Worm (Caenorhabditis elegans): ENCODE measurements around the gene F42A10.7.
A peak's percentile ranks its signal among the peaks of the same experiment; 100 is the strongest.

Gene F42A10.7

ce11 chrIII:6163381-6163780 is 15.1 kb downstream of the F42A10.7 start:
- no peak for TF ChIP-seq hmg-1.2 (GFP tag; IDR thresholded peaks at IDR 0.05)
- TF ChIP-seq let-526 (GFP tag; IDR thresholded peaks at IDR 0.05): no peak
- TF ChIP-seq nhr-80 (tag; optimal IDR thresholded peaks at IDR 0.05): peak; percentile 60
- TF ChIP-seq unc-62 (GFP tag; optimal IDR thresholded peaks at IDR 0.05): peak; percentile 52
- TF ChIP-seq let-607 (tag; optimal IDR thresholded peaks at IDR 0.05): peak; percentile 77 to 94

- TF ChIP-seq pha-4 (tag; optimal IDR thresholded peaks at IDR 0.05): peak; percentile 28
- TF ChIP-seq F37B4.10 (GFP tag; IDR thresholded peaks at IDR 0.05): no peak
- peak; percentile 44 for TF ChIP-seq gei-17 (GFP tag; optimal IDR thresholded peaks at IDR 0.05)
- TF ChIP-seq atf-7 (tag; optimal IDR thresholded peaks at IDR 0.05): peak; percentile 70
- TF ChIP-seq Y95B8A.8 (GFP tag; IDR thresholded peaks at IDR 0.05): 0 out of 2 replicates have a peak, but pooled peaks have one; percentile 5
- TF ChIP-seq tlf-1 (GFP tag; optimal IDR thresholded peaks at IDR 0.05): peak; percentile 8
- TF ChIP-seq athp-1 (tag; optimal IDR thresholded peaks at IDR 0.05): peak; percentile 71
- TF ChIP-seq K11D2.4 (GFP tag; IDR thresholded peaks at IDR 0.05): no peak
- TF ChIP-seq unc-130 (GFP tag; optimal IDR thresholded peaks at IDR 0.05): peak; percentile 54
- TF ChIP-seq attf-3 (GFP tag; conservative IDR thresholded peaks at IDR 0.05): peak; percentile 69; the same call in 1 of the 2 replicates
- TF ChIP-seq nfya-2 (GFP tag; IDR thresholded peaks at IDR 0.05): no peak
- no peak for TF ChIP-seq F39B2.1 (GFP tag; IDR thresholded peaks at IDR 0.05)
- no peak for TF ChIP-seq ztf-3 (GFP tag; optimal IDR thresholded peaks at IDR 0.05)
- no peak for TF ChIP-seq let-526 (GFP tag; IDR thresholded peaks at IDR 0.05)
- TF ChIP-seq lir-1 (GFP tag; conservative IDR thresholded peaks at IDR 0.05): peak; percentile 50; the same call in 1 of the 2 replicates
- peak; percentile 71 for TF ChIP-seq somi-1 (GFP tag; optimal IDR thresholded peaks at IDR 0.05)
- peak; percentile 62 for TF ChIP-seq mcd-1 (GFP tag; IDR thresholded peaks at IDR 0.05)
- no peak for TF ChIP-seq aptf-2 (GFP tag; conservative IDR thresholded peaks at IDR 0.05)
- peak; percentile 69 for TF ChIP-seq F52B5.7 (tag; optimal IDR thresholded peaks at IDR 0.05)
- TF ChIP-seq him-1 (tag; optimal IDR thresholded peaks at IDR 0.05): peak; percentile 95
- 0 out of 2 replicates have a peak, but pooled peaks have one; percentile 41 for TF ChIP-seq C17E4.6 (GFP tag; IDR thresholded peaks at IDR 0.05)
- TF ChIP-seq cebp-1 (GFP tag; IDR thresholded peaks at IDR 0.05): peak; percentile 55
- TF ChIP-seq cebp-1 (tag; optimal IDR thresholded peaks at IDR 0.05): peak; percentile 74
- no peak; the same call in 1 of the 2 replicates for TF ChIP-seq B0019.2 (GFP tag; conservative IDR thresholded peaks at IDR 0.05)
- peak; percentile 54; the same call in 1 of the 2 replicates for TF ChIP-seq ceh-100 (GFP tag; IDR thresholded peaks at IDR 0.05)
- peak; percentile 42 for TF ChIP-seq dpl-1 (GFP tag; optimal IDR thresholded peaks at IDR 0.05)
- TF ChIP-seq egrh-3 (GFP tag; IDR thresholded peaks at IDR 0.05): no peak
- no peak for TF ChIP-seq sdz-38 (tag; optimal IDR thresholded peaks at IDR 0.05)
- TF ChIP-seq let-607 (tag; optimal IDR thresholded peaks at IDR 0.05): peak; percentile 48 to 68
- peak; percentile 82 for TF ChIP-seq hmg-1.2 (GFP tag; IDR thresholded peaks at IDR 0.05)
- no peak for TF ChIP-seq attf-6 (GFP tag; IDR thresholded peaks at IDR 0.05)
- no peak for TF ChIP-seq unc-62 (GFP tag; optimal IDR thresholded peaks at IDR 0.05)
- TF ChIP-seq F57A8.1 (GFP tag; optimal IDR thresholded peaks at IDR 0.05): no peak
- TF ChIP-seq Y67H2A.10 (GFP tag; conservative IDR thresholded peaks at IDR 0.05): 0 out of 2 replicates have a peak, but pooled peaks have one; percentile 18
- TF ChIP-seq madf-3 (GFP tag; IDR thresholded peaks at IDR 0.05): 0 out of 2 replicates have a peak, but pooled peaks have one; percentile 66
- peak; percentile 17 for TF ChIP-seq F10E7.11 (tag; optimal IDR thresholded peaks at IDR 0.05)
- no peak for TF ChIP-seq tbx-9 (tag; optimal IDR thresholded peaks at IDR 0.05; ENCODE audit: borderline replicate concordance)
- TF ChIP-seq F57C9.4 (tag; optimal IDR thresholded peaks at IDR 0.05): no peak
- TF ChIP-seq B0336.3 (GFP tag; IDR thresholded peaks at IDR 0.05): peak; percentile 79
- peak; percentile 27 for TF ChIP-seq F22D6.2 (tag; optimal IDR thresholded peaks at IDR 0.05)
- TF ChIP-seq dox-1 (GFP tag; IDR thresholded peaks at IDR 0.05): peak; percentile 71
- TF ChIP-seq lin-26 (GFP tag; IDR thresholded peaks at IDR 0.05): peak; percentile 88
- TF ChIP-seq ztf-28 (GFP tag; IDR thresholded peaks at IDR 0.05): 0 out of 2 replicates have a peak, but pooled peaks have one; percentile 49
- TF ChIP-seq repo-1 (tag; optimal IDR thresholded peaks at IDR 0.05): peak; percentile 84
Measured at ce11 chrIII:6158642-6159475, 19.6 kb downstream of the F42A10.7 start, which contains the start of gene nfm-1. Gene nfm-1 (plus strand): TSS chrIII:6159453.

All from whole organism, young adult.